Fruit fly (Drosophila melanogaster): Measurements from ENCODE around the gene papi.
A peak's percentile ranks its signal among the peaks of the same experiment; 100 is the strongest.

- peak; percentile 99 for TF ChIP-seq psq (GFP tag; optimal IDR thresholded peaks at IDR 0.05)
- peak; percentile 100 for TF ChIP-seq HLH106 (tag; optimal IDR thresholded peaks at IDR 0.05)
- no peak for TF ChIP-seq Myc (optimal IDR thresholded peaks at IDR 0.05)
- peak; percentile 100 for TF ChIP-seq br (GFP tag; optimal IDR thresholded peaks at IDR 0.05)
- TF ChIP-seq OdsH (GFP tag; optimal IDR thresholded peaks at IDR 0.05): peak; percentile 100
- TF ChIP-seq fru (GFP tag; optimal IDR thresholded peaks at IDR 0.05): peak; percentile 100
- peak; percentile 100 for TF ChIP-seq h (GFP tag; optimal IDR thresholded peaks at IDR 0.05)
- TF ChIP-seq brk (GFP tag; optimal IDR thresholded peaks at IDR 0.05): peak; percentile 99
- peak; percentile 94 for TF ChIP-seq Mio (GFP tag; optimal IDR thresholded peaks at IDR 0.05)
- TF ChIP-seq foxo (GFP tag; optimal IDR thresholded peaks at IDR 0.05): peak; percentile 98 to 100
- TF ChIP-seq sage (GFP tag; optimal IDR thresholded peaks at IDR 0.05): peak; percentile 99
Observed at dm6 chr2L:2202018-2202852, 18.3 kb upstream of the papi start.
